Worm (Caenorhabditis elegans): ENCODE results near the gene C44C10.10.

DNA sequence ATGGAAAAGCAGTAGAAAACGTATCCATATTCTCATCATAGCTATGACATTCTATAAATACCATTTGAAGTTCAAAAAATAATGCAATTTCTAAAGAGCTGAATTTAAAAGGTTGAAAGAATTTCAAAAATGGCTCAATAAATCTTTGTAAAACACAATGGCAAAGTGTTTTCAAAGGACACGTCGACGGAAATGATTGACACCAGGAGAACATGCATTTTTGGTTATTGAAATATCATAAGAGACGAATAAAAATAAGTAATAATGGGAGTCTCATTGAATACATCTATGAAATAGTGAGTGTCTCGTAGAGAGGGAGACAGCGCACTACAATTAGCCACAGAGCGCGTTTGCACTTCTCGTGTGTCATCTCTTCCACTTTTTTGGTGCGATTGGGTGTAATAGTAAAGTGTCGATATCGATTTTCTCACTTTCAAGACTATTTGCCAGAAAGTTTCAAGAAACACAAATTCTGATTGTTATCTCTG lies 33.6 kb upstream of the C44C10.10 start, which contains the start of gene T04F8.2:
- TF ChIP-seq aly-2 (tag; optimal IDR thresholded peaks at IDR 0.05) (no peak), unc-55 (GFP tag; optimal IDR thresholded peaks at IDR 0.05) (peak; percentile 77), snpc-4 (tag; optimal IDR thresholded peaks at IDR 0.05) (no peak), ama-1 (optimal IDR thresholded peaks at IDR 0.05) (no peak), ztf-11 (tag; optimal IDR thresholded peaks at IDR 0.05) (no peak), gmeb-1 (tag; optimal IDR thresholded peaks at IDR 0.05) (peak; percentile 58), nhr-11 (tag; optimal IDR thresholded peaks at IDR 0.05) (no peak), nhr-237 (tag; optimal IDR thresholded peaks at IDR 0.05) (no peak), R02D3.7 (tag; optimal IDR thresholded peaks at IDR 0.05) (no peak), elt-1 (tag; optimal IDR thresholded peaks at IDR 0.05) (no peak), unc-62 (GFP tag; optimal IDR thresholded peaks at IDR 0.05) (no peak), nhr-77 (tag; optimal IDR thresholded peaks at IDR 0.05) (no peak), elt-3 (tag; optimal IDR thresholded peaks at IDR 0.05) (no peak), nhr-12 (tag; optimal IDR thresholded peaks at IDR 0.05) (no peak)
